Fruit fly (Drosophila melanogaster) S2 (cell line): ENCODE data around the gene dah.

Source experiments
- CG8478 ChIP-seq: fragments of >200 bp; optimal IDR thresholded peaks from 2 replicates; lab custom pipeline; 2018
- CTCF ChIP-seq, 2 experiments: fragments of >200 bp; optimal IDR thresholded peaks; 2 replicates each; lab custom pipeline; 2018

DNA sequence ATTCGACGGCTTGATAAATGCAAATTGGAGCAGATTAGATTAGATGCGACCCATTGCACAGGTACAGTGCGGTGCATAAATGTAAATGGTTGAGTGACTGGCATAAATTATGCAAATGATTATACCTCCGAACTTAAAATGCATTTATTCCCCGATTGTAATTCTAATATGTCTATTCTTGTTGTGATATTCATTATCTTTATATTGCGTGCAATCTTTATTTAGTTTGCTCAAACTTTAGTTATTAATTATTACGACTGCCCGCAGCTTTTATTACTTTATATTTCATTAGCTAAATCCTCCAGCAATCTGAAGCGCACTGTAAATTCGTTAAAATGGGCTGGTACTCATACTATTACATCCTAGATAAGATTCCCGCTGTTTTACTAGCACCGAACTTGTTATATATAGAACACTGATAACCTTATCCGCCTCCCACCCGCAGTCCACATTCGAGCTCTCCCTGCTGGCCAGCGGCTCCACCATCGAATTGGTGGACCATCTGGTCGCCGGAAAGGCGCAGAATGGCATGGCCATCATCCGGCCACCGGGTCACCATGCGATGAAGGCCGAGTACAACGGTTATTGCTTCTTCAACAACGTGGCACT is 7.8 kb downstream of the dah start:
- TF ChIP-seq CG8478 (no peak), CTCF (optimal IDR thresholded peaks at IDR 0.05; lab: Kevin White, UChicago) (no peak)
